Worm (Caenorhabditis elegans) whole organism, L4 larva: ENCODE results near the gene nhr-26.

Experiments
- D1046.2 ChIP-seq: fragments of 200-800 bp; sonication (Bioruptor generic); IDR thresholded peaks from 2 replicates; pipeline ENCODE4 v1.3.6; 2022; ENCODE audit warnings: missing genetic modification characterization, missing compliant biosample characterization
- F10B5.3 ChIP-seq: sonication (generic microtip); optimal IDR thresholded peaks from 2 replicates; lab custom pipeline; 2016; ENCODE audit warnings: mild to moderate bottlenecking, missing genetic modification characterization, missing compliant biosample characterization
- F26F4.8 ChIP-seq: fragments of 200-800 bp; sonication (Bioruptor generic); conservative IDR thresholded peaks from 2 replicates; pipeline ENCODE4 v1.3.6; 2022; ENCODE audit warnings: missing genetic modification characterization, missing compliant biosample characterization
- F44E2.7 ChIP-seq: fragments of 200-800 bp; sonication (Bioruptor generic); IDR thresholded peaks from 2 replicates; pipeline ENCODE4 v2.1.2; 2022; ENCODE audit warnings: missing genetic modification characterization, missing compliant biosample characterization
- F49E8.2 ChIP-seq: sonication (generic microtip); optimal IDR thresholded peaks from 2 replicates; lab custom pipeline; 2016; ENCODE audit warnings: missing compliant biosample characterization, mild to moderate bottlenecking, missing genetic modification characterization, borderline replicate concordance
- R02D3.7 ChIP-seq: fragments of 150-350 bp; sonication (generic microtip); optimal IDR thresholded peaks from 3 replicates; lab custom pipeline; 2014; ENCODE audit warnings: missing biosample characterization, missing genetic modification characterization
- T20F7.1 ChIP-seq: fragments of 200-800 bp; sonication (Bioruptor generic); optimal IDR thresholded peaks from 2 replicates; lab custom pipeline; 2018; ENCODE audit warnings: mild to moderate bottlenecking, missing genetic modification characterization, missing compliant biosample characterization
- Y105C5A.15 ChIP-seq: fragments of 200-800 bp; sonication (Bioruptor generic); IDR thresholded peaks from 2 replicates; pipeline ENCODE4 v1.3.6; 2022; ENCODE audit warnings: missing genetic modification characterization, missing compliant biosample characterization
- Y5F2A.4 ChIP-seq: fragments of 200-800 bp; sonication (Bioruptor generic); optimal IDR thresholded peaks from 2 replicates; lab custom pipeline; 2018; ENCODE audit warnings: mild to moderate bottlenecking, missing genetic modification characterization, missing compliant biosample characterization
- aha-1 ChIP-seq: fragments of 150-350 bp; peaks from one replicate; lab custom pipeline; 2014; ENCODE audit warnings: missing biosample characterization, missing genetic modification characterization
- aly-2 ChIP-seq: sonication (generic microtip); optimal IDR thresholded peaks from 2 replicates; lab custom pipeline; 2018; ENCODE audit warnings: missing biosample characterization, missing genetic modification characterization
- attf-4 ChIP-seq: sonication (generic microtip); optimal IDR thresholded peaks from 3 replicates; lab custom pipeline; 2017; ENCODE audit warnings: missing biosample characterization, missing genetic modification characterization
- ceh-20 ChIP-seq: fragments of 200-800 bp; sonication (Bioruptor generic); IDR thresholded peaks from 2 replicates; pipeline ENCODE4 v1.3.6; 2022; ENCODE audit warnings: missing genetic modification reagents, missing genetic modification characterization, missing compliant biosample characterization
- ceh-32 ChIP-seq: sonication (generic microtip); optimal IDR thresholded peaks from 2 replicates; lab custom pipeline; 2016; ENCODE audit warnings: mild to moderate bottlenecking, missing genetic modification characterization, missing compliant biosample characterization; ENCODE audit not compliant: poor library complexity
- ceh-44 ChIP-seq: fragments of 200-800 bp; sonication (Bioruptor generic); IDR thresholded peaks from 2 replicates; pipeline ENCODE4 v1.3.6; 2022; ENCODE audit warnings: missing genetic modification reagents, missing genetic modification characterization, missing compliant biosample characterization
- ceh-62 ChIP-seq: sonication (generic microtip); optimal IDR thresholded peaks from 2 replicates; lab custom pipeline; 2017; ENCODE audit warnings: missing biosample characterization, missing genetic modification characterization
- ces-1 ChIP-seq: fragments of 150-350 bp; sonication (generic microtip); optimal IDR thresholded peaks from 4 replicates; lab custom pipeline; 2014; ENCODE audit warnings: missing biosample characterization, missing genetic modification reagents, missing genetic modification characterization
- cey-2 ChIP-seq: sonication (generic microtip); optimal IDR thresholded peaks from 3 replicates; lab custom pipeline; 2017; ENCODE audit warnings: missing genetic modification characterization, mild to moderate bottlenecking, missing compliant biosample characterization, antibody characterized with exemption, borderline replicate concordance; ENCODE audit not compliant: insufficient read depth
- daf-12 ChIP-seq: fragments of 150-350 bp; optimal IDR thresholded peaks from 2 replicates; lab custom pipeline; 2014; ENCODE audit warnings: missing biosample characterization, missing genetic modification reagents, missing genetic modification characterization
- daf-16 ChIP-seq, 3 experiments: sonication (generic microtip); optimal IDR thresholded peaks; 2 replicates each; lab custom pipeline; 2016 to 2017; ENCODE audit warnings: missing genetic modification characterization in 3 of 3, missing genetic modification reagents in 3 of 3, mild to moderate bottlenecking in 2 of 3, missing compliant biosample characterization in 2 of 3, missing biosample characterization in 1 of 3, moderate library complexity in 1 of 3
- daf-8 ChIP-seq: fragments of 200-800 bp; sonication (Bioruptor generic); IDR thresholded peaks from 2 replicates; pipeline ENCODE4 v1.3.6; 2022; ENCODE audit warnings: missing genetic modification characterization, missing compliant biosample characterization
- dpl-1 ChIP-seq: fragments of 150-350 bp; optimal IDR thresholded peaks from 2 replicates; lab custom pipeline; 2014; ENCODE audit warnings: missing biosample characterization, missing genetic modification reagents, missing genetic modification characterization
- dve-1 ChIP-seq: sonication (generic microtip); optimal IDR thresholded peaks from 2 replicates; lab custom pipeline; 2017; ENCODE audit warnings: antibody characterized with exemption, mild to moderate bottlenecking, missing genetic modification characterization, missing compliant biosample characterization; ENCODE audit not compliant: insufficient read depth
- egl-43 ChIP-seq: fragments of 200-800 bp; sonication (Bioruptor generic); IDR thresholded peaks from 2 replicates; pipeline ENCODE4 v1.3.6; 2022; ENCODE audit warnings: missing genetic modification reagents, missing genetic modification characterization, missing compliant biosample characterization
- fos-1 ChIP-seq: fragments of 150-350 bp; optimal IDR thresholded peaks from 2 replicates; lab custom pipeline; 2014; ENCODE audit warnings: missing biosample characterization, missing genetic modification characterization
- hlh-11 ChIP-seq: fragments of 200-800 bp; sonication (Bioruptor generic); optimal IDR thresholded peaks from 2 replicates; lab custom pipeline; 2018; ENCODE audit warnings: mild to moderate bottlenecking, missing genetic modification characterization, missing compliant biosample characterization
- lim-7 ChIP-seq: fragments of 200-800 bp; sonication (Bioruptor generic); IDR thresholded peaks from 2 replicates; pipeline ENCODE4 v1.3.6; 2022; ENCODE audit warnings: missing genetic modification characterization, missing compliant biosample characterization
- lin-13 ChIP-seq: fragments of 150-350 bp; optimal IDR thresholded peaks from 2 replicates; lab custom pipeline; 2014; ENCODE audit warnings: missing biosample characterization, missing genetic modification reagents, missing genetic modification characterization
- lin-29 ChIP-seq: fragments of 200-800 bp; sonication (Bioruptor generic); IDR thresholded peaks from 2 replicates; pipeline ENCODE4 v1.3.6; 2022; ENCODE audit warnings: missing genetic modification reagents, missing genetic modification characterization, missing compliant biosample characterization
- lin-38 ChIP-seq: fragments of 200-800 bp; sonication (Bioruptor generic); IDR thresholded peaks from 2 replicates; pipeline ENCODE4 v1.3.6; 2022; ENCODE audit warnings: missing genetic modification reagents, missing genetic modification characterization, missing compliant biosample characterization
- lin-39 ChIP-seq: fragments of 150-350 bp; optimal IDR thresholded peaks from 2 replicates; lab custom pipeline; 2014; ENCODE audit warnings: missing biosample characterization, missing genetic modification reagents, missing genetic modification characterization
- madf-9 ChIP-seq: fragments of 200-800 bp; sonication (Bioruptor generic); conservative IDR thresholded peaks from 2 replicates; pipeline ENCODE4 v1.3.6; 2022; ENCODE audit warnings: missing genetic modification reagents, missing genetic modification characterization, missing compliant biosample characterization
- mdt-29 ChIP-seq: fragments of 200-800 bp; sonication (Bioruptor generic); IDR thresholded peaks from 2 replicates; pipeline ENCODE4 v1.3.6; 2022; ENCODE audit warnings: missing genetic modification reagents, missing genetic modification characterization, missing compliant biosample characterization
- mxl-2 ChIP-seq: fragments of 200-800 bp; sonication (Bioruptor generic); conservative IDR thresholded peaks from 2 replicates; pipeline ENCODE4 v1.3.6; 2022; ENCODE audit warnings: missing genetic modification reagents, missing genetic modification characterization, missing compliant biosample characterization
- nhr-10 ChIP-seq: fragments of 150-350 bp; optimal IDR thresholded peaks from 2 replicates; lab custom pipeline; 2014; ENCODE audit warnings: missing biosample characterization, missing genetic modification characterization
- nhr-11 ChIP-seq: fragments of 150-350 bp; optimal IDR thresholded peaks from 2 replicates; lab custom pipeline; 2014; ENCODE audit warnings: missing biosample characterization, missing genetic modification characterization
- nhr-25 ChIP-seq: sonication (generic microtip); optimal IDR thresholded peaks from 2 replicates; lab custom pipeline; 2017; ENCODE audit warnings: missing genetic modification characterization, mild to moderate bottlenecking, missing compliant biosample characterization, antibody characterized with exemption, moderate library complexity, borderline replicate concordance; ENCODE audit not compliant: insufficient read depth
- nhr-48 ChIP-seq: sonication (generic microtip); optimal IDR thresholded peaks from 2 replicates; lab custom pipeline; 2016; ENCODE audit warnings: mild to moderate bottlenecking, missing genetic modification characterization, missing compliant biosample characterization
- nhr-77 ChIP-seq: fragments of 150-350 bp; optimal IDR thresholded peaks from 2 replicates; lab custom pipeline; 2014; ENCODE audit warnings: missing biosample characterization, missing genetic modification characterization
- pha-4 ChIP-seq, 2 experiments: fragments of 150-350 bp in 1 of 2; fragments of 200-800 bp in 1 of 2; sonication (Bioruptor generic) in 1 of 2; IDR thresholded peaks in 1 of 2; optimal IDR thresholded peaks in 1 of 2; 2 replicates each; pipeline versions ENCODE4 v1.3.6 to Lab custom; 2014 to 2022; ENCODE audit warnings: missing genetic modification characterization in 2 of 2, missing genetic modification reagents in 2 of 2, missing biosample characterization in 1 of 2, missing compliant biosample characterization in 1 of 2
- pqm-1 ChIP-seq: sonication (generic microtip); optimal IDR thresholded peaks from 2 replicates; lab custom pipeline; 2017; ENCODE audit warnings: missing biosample characterization, missing genetic modification characterization
- saeg-2 ChIP-seq: fragments of 200-800 bp; sonication (Bioruptor generic); IDR thresholded peaks from 2 replicates; pipeline ENCODE4 v1.3.6; 2022; ENCODE audit warnings: missing genetic modification reagents, missing genetic modification characterization, missing compliant biosample characterization
- skn-1 ChIP-seq: fragments of 150-350 bp; optimal IDR thresholded peaks from 2 replicates; lab custom pipeline; 2014; ENCODE audit warnings: missing biosample characterization, missing genetic modification characterization
- snpc-1.2 ChIP-seq: fragments of 200-800 bp; sonication (Bioruptor generic); IDR thresholded peaks from 2 replicates; pipeline ENCODE4 v1.3.6; 2022; ENCODE audit warnings: missing genetic modification reagents, missing genetic modification characterization, missing compliant biosample characterization
- tag-97 ChIP-seq: fragments of 200-800 bp; sonication (Bioruptor generic); IDR thresholded peaks from 2 replicates; pipeline ENCODE4 v1.3.6; 2022; ENCODE audit warnings: missing genetic modification characterization, missing compliant biosample characterization
- unc-39 ChIP-seq: sonication (generic microtip); optimal IDR thresholded peaks from 2 replicates; lab custom pipeline; 2017; ENCODE audit warnings: missing biosample characterization, missing genetic modification characterization
- unc-62 ChIP-seq, 3 experiments: fragments of 150-350 bp in 1 of 3; sonication (generic microtip); optimal IDR thresholded peaks in 2 of 3; peaks in 1 of 3; 1 replicate in 1 of 3; 2 replicates in 2 of 3; lab custom pipeline; 2014 to 2017; ENCODE audit warnings: missing biosample characterization in 3 of 3, missing genetic modification characterization in 3 of 3, missing genetic modification reagents in 3 of 3, missing genotype in 1 of 3
- vab-7 ChIP-seq: fragments of 200-800 bp; sonication (Bioruptor generic); IDR thresholded peaks from 2 replicates; pipeline ENCODE4 v1.3.6; 2022; ENCODE audit warnings: missing genetic modification reagents, missing genetic modification characterization, missing compliant biosample characterization
- zag-1 ChIP-seq: fragments of 150-350 bp; optimal IDR thresholded peaks from 2 replicates; lab custom pipeline; 2014; ENCODE audit warnings: missing biosample characterization, missing genetic modification characterization

The nhr-26 gene

ce11 chrX:12664987-12665451 is 35.2 kb downstream of the nhr-26 start:
- peak; percentile 97 for TF ChIP-seq Y105C5A.15 (GFP tag; lab: Robert Waterston, UW)
- TF ChIP-seq cey-2 (tag; lab: Kevin White, UChicago), result no peak
- TF ChIP-seq nhr-48 (tag; lab: Kevin White, UChicago), result peak; percentile 82
- peak; percentile 65 for TF ChIP-seq Y5F2A.4
- peak; percentile 61 for TF ChIP-seq nhr-11 (tag; lab: Kevin White, UChicago)
- peak; percentile 42 for TF ChIP-seq dpl-1 (GFP tag; lab: Kevin White, UChicago)
- peak; percentile 76 for TF ChIP-seq madf-9 (GFP tag; lab: Robert Waterston, UW)
- TF ChIP-seq R02D3.7 (tag; lab: Kevin White, UChicago), result no peak
- TF ChIP-seq T20F7.1 (GFP tag; lab: Kevin White, UChicago), result peak; percentile 27
- TF ChIP-seq aly-2, result no peak
- no peak for TF ChIP-seq skn-1
- peak; percentile 28 for TF ChIP-seq F49E8.2 (tag; lab: Kevin White, UChicago)
- 0 out of 2 replicates have a peak, but pooled peaks have one; percentile 45 for TF ChIP-seq tag-97 (GFP tag; lab: Robert Waterston, UW)
- TF ChIP-seq F26F4.8 (GFP tag; lab: Robert Waterston, UW), result peak; percentile 86
- peak; percentile 96 for TF ChIP-seq lim-7 (GFP tag; lab: Robert Waterston, UW)
- TF ChIP-seq lin-29 (GFP tag; lab: Robert Waterston, UW), result peak; percentile 73
- TF ChIP-seq ces-1 (GFP tag; lab: Kevin White, UChicago), result no peak
- no peak for TF ChIP-seq attf-4 (tag; lab: Kevin White, UChicago)
- peak; percentile 73 for TF ChIP-seq ceh-20 (GFP tag; lab: Robert Waterston, UW)
- peak; percentile 69 for TF ChIP-seq dve-1 (tag; lab: Kevin White, UChicago)
- no peak for TF ChIP-seq aha-1
- TF ChIP-seq ceh-44, result peak; percentile 94
- no peak for TF ChIP-seq zag-1
- TF ChIP-seq pqm-1 (tag; lab: Kevin White, UChicago), result no peak
- peak; percentile 95 for TF ChIP-seq pha-4 (GFP tag; IDR thresholded peaks at IDR 0.05; lab: Robert Waterston, UW)
- no peak for TF ChIP-seq pha-4 (tag; optimal IDR thresholded peaks at IDR 0.05; lab: Kevin White, UChicago)
- TF ChIP-seq lin-13, result peak; percentile 20
- peak; percentile 99 for TF ChIP-seq egl-43 (GFP tag; lab: Robert Waterston, UW)
- 0 out of 2 replicates have a peak, but pooled peaks have one; percentile 73 for TF ChIP-seq daf-8 (GFP tag; lab: Robert Waterston, UW)
- peak; percentile 89 for TF ChIP-seq D1046.2 (GFP tag; lab: Robert Waterston, UW)
- peak; percentile 1 for TF ChIP-seq nhr-10 (tag; lab: Kevin White, UChicago)
- TF ChIP-seq nhr-25 (tag; lab: Kevin White, UChicago), result no peak
- peak; percentile 93 for TF ChIP-seq snpc-1.2 (GFP tag; lab: Robert Waterston, UW)
- peak; percentile 80 to 82 for TF ChIP-seq daf-16 (GFP tag; optimal IDR thresholded peaks at IDR 0.05; lab: Kevin White, UChicago)
- peak; percentile 16 for TF ChIP-seq daf-16 (tag; optimal IDR thresholded peaks at IDR 0.05; lab: Kevin White, UChicago)
- peak; percentile 95 for TF ChIP-seq vab-7 (GFP tag; lab: Robert Waterston, UW)
- TF ChIP-seq F44E2.7 (GFP tag; lab: Robert Waterston, UW), result peak; percentile 95
- TF ChIP-seq nhr-77 (tag; lab: Kevin White, UChicago), result no peak
- TF ChIP-seq hlh-11 (tag; lab: Kevin White, UChicago), result peak; percentile 77
- peak; percentile 86 for TF ChIP-seq mdt-29
- TF ChIP-seq F10B5.3 (tag; lab: Kevin White, UChicago), result peak; percentile 59
- no peak for TF ChIP-seq ceh-32 (tag; lab: Kevin White, UChicago)
- no peak for TF ChIP-seq fos-1 (tag; lab: Kevin White, UChicago)
- no peak for TF ChIP-seq daf-12 (tag; lab: Kevin White, UChicago)
- TF ChIP-seq lin-39 (tag; lab: Kevin White, UChicago), result no peak
- peak; percentile 77 for TF ChIP-seq saeg-2 (GFP tag; lab: Robert Waterston, UW)
- TF ChIP-seq unc-62 (GFP tag; optimal IDR thresholded peaks at IDR 0.05 in 1 of 2; lab: Kevin White, UChicago), result peak in 1 of 2 experiments; percentile 90
- TF ChIP-seq unc-62 (tag; optimal IDR thresholded peaks at IDR 0.05; lab: Kevin White, UChicago), result no peak
- no peak for TF ChIP-seq ceh-62
- peak; percentile 81 for TF ChIP-seq mxl-2 (GFP tag; lab: Robert Waterston, UW)
- peak; percentile 80 for TF ChIP-seq lin-38 (GFP tag; lab: Robert Waterston, UW)
- TF ChIP-seq unc-39 (tag; lab: Kevin White, UChicago), result no peak
